Worm (Caenorhabditis elegans) whole organism, L1 larva: ENCODE data around the gene acp-3.

Experiments
- ama-1 ChIP-seq: fragments of 150-350 bp; optimal IDR thresholded peaks from 2 replicates; lab custom pipeline; 2014
- hpl-2 ChIP-seq: fragments of 150-350 bp; optimal IDR thresholded peaks from 2 replicates; lab custom pipeline; 2014; ENCODE audit warnings: missing biosample characterization, missing genetic modification reagents, missing genetic modification characterization
- lin-15B ChIP-seq: fragments of 150-350 bp; sonication (generic microtip); optimal IDR thresholded peaks from 3 replicates; lab custom pipeline; 2014; ENCODE audit warnings: missing biosample characterization, missing genetic modification characterization
- nhr-85 ChIP-seq: sonication (generic microtip); peaks from one replicate; lab custom pipeline; 2016; ENCODE audit warnings: missing genetic modification characterization, inconsistent platforms, missing compliant biosample characterization
- unc-62 ChIP-seq: fragments of 150-350 bp; optimal IDR thresholded peaks from 2 replicates; lab custom pipeline; 2014; ENCODE audit warnings: missing biosample characterization, missing genetic modification reagents, missing genetic modification characterization

- TF ChIP-seq nhr-85 (tag; lab: Kevin White, UChicago) (no peak), ama-1 (no peak), lin-15B (tag; lab: Kevin White, UChicago) (no peak), hpl-2 (GFP tag; lab: Kevin White, UChicago) (no peak), unc-62 (no peak)
Measured at ce11 chrII:8405303-8405702, 31.6 kb downstream of the acp-3 start, which contains the start of gene ubc-24.
